Worm (Caenorhabditis elegans) whole organism, mixed stage, embryonic: ENCODE data around the gene F53C3.6.

ENCODE experiments used
- bed-3 ChIP-seq: fragments of 200-800 bp; sonication (Bioruptor generic); optimal IDR thresholded peaks from 3 replicates; lab custom pipeline; 2018; ENCODE audit warnings: mild to moderate bottlenecking, missing genetic modification characterization, moderate library complexity, missing compliant biosample characterization
- blmp-1 ChIP-seq: fragments of 150-350 bp; optimal IDR thresholded peaks from 2 replicates; lab custom pipeline; 2014; ENCODE audit warnings: missing biosample characterization, missing genetic modification characterization
- ceh-39 ChIP-seq: fragments of 150-350 bp; optimal IDR thresholded peaks from 2 replicates; lab custom pipeline; 2014; ENCODE audit warnings: missing biosample characterization, missing genetic modification characterization
- ceh-43 ChIP-seq: fragments of 200-800 bp; sonication (Bioruptor generic); optimal IDR thresholded peaks from 2 replicates; lab custom pipeline; 2018; ENCODE audit warnings: mild to moderate bottlenecking, missing genetic modification characterization, moderate library complexity, missing compliant biosample characterization
- ceh-83 ChIP-seq: fragments of 200-800 bp; sonication (Bioruptor generic); optimal IDR thresholded peaks from 2 replicates; lab custom pipeline; 2018; ENCODE audit warnings: mild to moderate bottlenecking, missing genetic modification characterization, missing compliant biosample characterization
- ces-1 ChIP-seq: fragments of 150-350 bp; optimal IDR thresholded peaks from 2 replicates; lab custom pipeline; 2014; ENCODE audit warnings: missing biosample characterization, missing genetic modification reagents, missing genetic modification characterization
- cnd-1 ChIP-seq: fragments of 200-800 bp; sonication (Bioruptor generic); optimal IDR thresholded peaks from 2 replicates; lab custom pipeline; 2018; ENCODE audit warnings: mild to moderate bottlenecking, missing genetic modification characterization, missing compliant biosample characterization
- drap-1 ChIP-seq: fragments of 200-800 bp; sonication (Bioruptor generic); optimal IDR thresholded peaks from 3 replicates; lab custom pipeline; 2018; ENCODE audit warnings: mild to moderate bottlenecking, missing genetic modification characterization, missing compliant biosample characterization
- elt-1 ChIP-seq: sonication (generic microtip); optimal IDR thresholded peaks from 2 replicates; lab custom pipeline; 2017; ENCODE audit warnings: missing genetic modification characterization, mild to moderate bottlenecking, missing compliant biosample characterization, antibody characterized with exemption, moderate library complexity, borderline replicate concordance; ENCODE audit not compliant: insufficient read depth
- elt-3 ChIP-seq: fragments of 150-350 bp; optimal IDR thresholded peaks from 2 replicates; lab custom pipeline; 2014; ENCODE audit warnings: missing biosample characterization, missing genetic modification characterization
- flh-1 ChIP-seq: fragments of 200-800 bp; sonication (Bioruptor generic); optimal IDR thresholded peaks from 2 replicates; lab custom pipeline; 2018; ENCODE audit warnings: mild to moderate bottlenecking, missing genetic modification characterization, moderate library complexity, missing compliant biosample characterization
- ham-2 ChIP-seq: fragments of 200-800 bp; sonication (Bioruptor generic); optimal IDR thresholded peaks from 2 replicates; lab custom pipeline; 2018; ENCODE audit warnings: mild to moderate bottlenecking, missing genetic modification characterization, missing compliant biosample characterization
- hlh-1 ChIP-seq: fragments of 150-350 bp; optimal IDR thresholded peaks from 2 replicates; lab custom pipeline; 2014; ENCODE audit warnings: missing biosample characterization, missing genetic modification reagents, missing genetic modification characterization
- lin-13 ChIP-seq: fragments of 150-350 bp; optimal IDR thresholded peaks from 2 replicates; lab custom pipeline; 2014; ENCODE audit warnings: missing biosample characterization, missing genetic modification characterization
- lin-32 ChIP-seq: fragments of 200-800 bp; sonication (Bioruptor generic); optimal IDR thresholded peaks from 2 replicates; lab custom pipeline; 2018; ENCODE audit warnings: mild to moderate bottlenecking, missing genetic modification characterization, missing compliant biosample characterization
- lsy-2 ChIP-seq: fragments of 150-350 bp; optimal IDR thresholded peaks from 2 replicates; lab custom pipeline; 2014; ENCODE audit warnings: missing biosample characterization, missing genetic modification characterization
- mab-5 ChIP-seq: fragments of 150-350 bp; optimal IDR thresholded peaks from 2 replicates; lab custom pipeline; 2014; ENCODE audit warnings: missing biosample characterization, missing genetic modification characterization
- mep-1 ChIP-seq: fragments of 150-350 bp; optimal IDR thresholded peaks from 2 replicates; lab custom pipeline; 2017; ENCODE audit warnings: missing biosample characterization, missing genetic modification reagents, missing genetic modification characterization, inconsistent platforms
- nhr-12 ChIP-seq: fragments of 150-350 bp; optimal IDR thresholded peaks from 2 replicates; lab custom pipeline; 2014; ENCODE audit warnings: missing biosample characterization, missing genetic modification characterization
- nhr-2 ChIP-seq: fragments of 150-350 bp; optimal IDR thresholded peaks from 2 replicates; lab custom pipeline; 2014; ENCODE audit warnings: missing biosample characterization, missing genetic modification characterization
- nhr-28 ChIP-seq: fragments of 150-350 bp; optimal IDR thresholded peaks from 2 replicates; lab custom pipeline; 2014; ENCODE audit warnings: missing biosample characterization, missing genetic modification characterization
- nhr-76 ChIP-seq: sonication (generic microtip); optimal IDR thresholded peaks from 2 replicates; lab custom pipeline; 2017; ENCODE audit warnings: missing biosample characterization, missing genetic modification characterization
- pha-4 ChIP-seq: fragments of 150-350 bp; optimal IDR thresholded peaks from 2 replicates; lab custom pipeline; 2018; ENCODE audit warnings: missing biosample characterization, missing genetic modification reagents, missing genetic modification characterization
- sem-2 ChIP-seq: fragments of 200-800 bp; sonication (Bioruptor generic); optimal IDR thresholded peaks from 2 replicates; lab custom pipeline; 2018; ENCODE audit warnings: mild to moderate bottlenecking, missing genetic modification characterization, missing compliant biosample characterization
- snpc-4 ChIP-seq: fragments of 150-350 bp; optimal IDR thresholded peaks from 2 replicates; lab custom pipeline; 2014; ENCODE audit warnings: missing biosample characterization, missing genetic modification characterization
- sptf-1 ChIP-seq: sonication (generic microtip); optimal IDR thresholded peaks from 2 replicates; lab custom pipeline; 2017; ENCODE audit warnings: mild to moderate bottlenecking, missing genetic modification characterization, moderate library complexity, missing compliant biosample characterization
- tbx-8 ChIP-seq: fragments of 200-800 bp; sonication (Bioruptor generic); optimal IDR thresholded peaks from 2 replicates; lab custom pipeline; 2018; ENCODE audit warnings: mild to moderate bottlenecking, missing genetic modification characterization, moderate library complexity, missing compliant biosample characterization
- unc-39 ChIP-seq: fragments of 150-350 bp; optimal IDR thresholded peaks from 2 replicates; lab custom pipeline; 2014; ENCODE audit warnings: missing biosample characterization, missing genetic modification characterization
- unc-62 ChIP-seq: fragments of 150-350 bp; optimal IDR thresholded peaks from 2 replicates; lab custom pipeline; 2014; ENCODE audit warnings: missing biosample characterization, missing genetic modification reagents, missing genetic modification characterization
- ztf-11 ChIP-seq: fragments of 150-350 bp; optimal IDR thresholded peaks from 2 replicates; lab custom pipeline; 2014; ENCODE audit warnings: missing biosample characterization, missing genetic modification characterization

F53C3.6 gene

ce11 chrII:3930478-3931182, 32.7 kb downstream of the F53C3.6 start:
- peak; percentile 58 for TF ChIP-seq hlh-1 (tag; lab: Kevin White, UChicago)
- TF ChIP-seq lin-13 (tag; lab: Kevin White, UChicago), result peak; percentile 38
- peak; percentile 70 for TF ChIP-seq pha-4
- no peak for TF ChIP-seq lsy-2 (tag; lab: Kevin White, UChicago)
- peak; percentile 36 for TF ChIP-seq unc-62 (GFP tag; lab: Kevin White, UChicago)
- TF ChIP-seq mep-1, result peak; percentile 2
- no peak for TF ChIP-seq unc-39 (tag; lab: Kevin White, UChicago)
- no peak for TF ChIP-seq nhr-12 (tag; lab: Kevin White, UChicago)
- TF ChIP-seq, all 35 proteins: peak for 5

ce11 chrII:3931230-3931629, 33.3 kb downstream of the F53C3.6 start:
- TF ChIP-seq nhr-12 (tag; lab: Kevin White, UChicago) (no peak), ceh-43 (GFP tag; lab: Kevin White, UChicago) (no peak), bed-3 (no peak), nhr-28 (tag; lab: Kevin White, UChicago) (no peak)

DNA sequence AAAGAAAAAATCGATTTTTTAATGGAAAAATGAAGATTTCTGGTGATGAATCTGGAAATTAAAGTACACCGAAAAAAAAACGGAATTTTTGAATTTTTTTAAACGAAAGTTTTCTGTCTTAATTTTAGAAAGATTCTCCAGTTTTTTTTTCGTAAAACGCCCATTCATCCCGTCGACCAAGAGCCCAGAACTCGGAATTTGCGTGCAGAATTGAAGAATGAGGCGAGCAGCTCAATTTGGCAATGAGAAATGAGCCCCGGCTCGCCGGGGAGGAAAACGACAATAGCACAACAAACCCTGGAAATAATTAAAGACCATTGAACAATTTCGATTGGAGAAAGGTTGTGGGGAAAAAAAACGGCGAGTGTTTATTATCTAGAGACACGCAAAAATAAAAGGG, 33.9 kb downstream of the F53C3.6 start:
- TF ChIP-seq ceh-83 (GFP tag; lab: Kevin White, UChicago), result no peak
- no peak for TF ChIP-seq mab-5 (tag; lab: Kevin White, UChicago)
- no peak for TF ChIP-seq ceh-39 (tag; lab: Kevin White, UChicago)
- TF ChIP-seq ceh-43 (GFP tag; lab: Kevin White, UChicago), result no peak
- TF ChIP-seq pha-4, result no peak
- no peak for TF ChIP-seq snpc-4 (tag; lab: Kevin White, UChicago)
- no peak for TF ChIP-seq nhr-2 (tag; lab: Kevin White, UChicago)
- TF ChIP-seq elt-3, result no peak
- TF ChIP-seq ztf-11, result no peak
- no peak for TF ChIP-seq blmp-1 (tag; lab: Kevin White, UChicago)
- no peak for TF ChIP-seq drap-1 (GFP tag; lab: Kevin White, UChicago)
- TF ChIP-seq lin-32 (GFP tag; lab: Kevin White, UChicago), result no peak
- no peak for TF ChIP-seq bed-3

DNA sequence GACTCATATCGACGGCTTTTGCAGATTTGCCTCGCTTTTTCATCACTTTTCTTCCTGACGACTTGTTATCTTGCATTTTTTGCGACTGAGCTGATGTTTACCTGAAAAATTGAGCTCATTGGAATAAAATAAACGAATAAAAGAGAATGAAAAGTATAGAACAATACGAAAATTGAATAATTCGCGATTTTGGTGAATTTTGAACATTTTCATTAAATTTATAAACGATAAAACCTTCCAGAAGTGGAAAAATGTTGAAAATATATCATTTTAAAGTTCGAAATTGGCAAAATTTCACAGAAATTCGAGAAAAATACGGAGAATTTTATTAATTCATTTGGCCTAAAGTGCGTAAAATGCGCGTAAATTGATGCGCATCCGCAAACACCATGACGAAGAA, 35.7 kb downstream of the F53C3.6 start, which contains the start of gene Y14H12B.2:
TSS of gene Y14H12B.2 (minus strand) at position 101 of the 400 bp plus-strand sequence.
- TF ChIP-seq pha-4 (no peak), cnd-1 (tag; lab: Kevin White, UChicago) (no peak), mab-5 (tag; lab: Kevin White, UChicago) (no peak), nhr-2 (tag; lab: Kevin White, UChicago) (no peak), nhr-76 (no peak), ceh-39 (tag; lab: Kevin White, UChicago) (no peak), ceh-83 (GFP tag; lab: Kevin White, UChicago) (no peak), blmp-1 (tag; lab: Kevin White, UChicago) (no peak), ceh-43 (GFP tag; lab: Kevin White, UChicago) (no peak), tbx-8 (no peak), unc-62 (GFP tag; lab: Kevin White, UChicago) (no peak)

DNA sequence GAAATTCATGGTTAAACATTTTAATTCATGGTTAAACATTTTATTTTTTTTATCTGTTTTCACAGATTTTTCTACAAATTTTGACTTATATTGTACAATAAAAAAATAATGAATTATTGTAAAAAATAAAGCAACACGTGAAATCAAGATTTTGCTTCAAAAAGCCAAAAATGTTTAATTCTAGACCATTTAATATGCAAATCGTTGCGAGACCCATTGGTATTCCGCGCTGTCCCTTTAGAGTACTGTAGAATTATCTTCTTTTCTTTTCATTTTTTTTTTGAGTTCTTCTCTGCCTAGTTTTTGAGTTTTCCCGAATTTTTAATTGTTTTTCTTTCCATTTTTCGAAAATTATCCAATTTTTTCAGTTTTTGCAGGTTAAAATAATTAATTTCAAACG, 36.1 kb downstream of the F53C3.6 start, which contains the start of gene Y14H12B.1:
TSS of gene Y14H12B.1 (plus strand) at position 363 of the 400 bp plus-strand sequence.
- TF ChIP-seq elt-3, result no peak
- no peak for TF ChIP-seq mep-1
- no peak for TF ChIP-seq sem-2
- no peak for TF ChIP-seq ceh-39 (tag; lab: Kevin White, UChicago)
- TF ChIP-seq nhr-76, result no peak
- TF ChIP-seq tbx-8, result no peak
- TF ChIP-seq cnd-1 (tag; lab: Kevin White, UChicago), result no peak
- TF ChIP-seq elt-1 (tag; lab: Kevin White, UChicago), result no peak
- no peak for TF ChIP-seq unc-39 (tag; lab: Kevin White, UChicago)

ce11 chrII:3935098-3935497, 37.2 kb downstream of the F53C3.6 start:
- TF ChIP-seq flh-1 (no peak), ces-1 (GFP tag; lab: Kevin White, UChicago) (no peak), ceh-43 (GFP tag; lab: Kevin White, UChicago) (no peak), ham-2 (GFP tag; lab: Kevin White, UChicago) (no peak), ztf-11 (no peak), ceh-83 (GFP tag; lab: Kevin White, UChicago) (no peak), sptf-1 (tag; lab: Kevin White, UChicago) (no peak)
